Worm (Caenorhabditis elegans) whole organism, L3 larva: ENCODE measurements around the gene chil-3.

Source experiments
- ceh-28 ChIP-seq: fragments of 150-350 bp; optimal IDR thresholded peaks from 2 replicates; lab custom pipeline; 2014; ENCODE audit warnings: missing biosample characterization, missing genetic modification reagents, missing genetic modification characterization
- ceh-82 ChIP-seq: fragments of 150-350 bp; optimal IDR thresholded peaks from 2 replicates; lab custom pipeline; 2014; ENCODE audit warnings: missing biosample characterization, missing genetic modification characterization
- fos-1 ChIP-seq: fragments of 150-350 bp; optimal IDR thresholded peaks from 2 replicates; lab custom pipeline; 2014; ENCODE audit warnings: missing biosample characterization, missing genetic modification characterization
- lin-15B ChIP-seq: fragments of 150-350 bp; optimal IDR thresholded peaks from 2 replicates; lab custom pipeline; 2014; ENCODE audit warnings: missing biosample characterization, missing genetic modification characterization
- nhr-76 ChIP-seq: fragments of 150-350 bp; sonication (generic microtip); optimal IDR thresholded peaks from 5 replicates; lab custom pipeline; 2014; ENCODE audit warnings: missing biosample characterization, missing genetic modification characterization
- pqm-1 ChIP-seq: fragments of 150-350 bp; optimal IDR thresholded peaks from 2 replicates; lab custom pipeline; 2017; ENCODE audit warnings: missing biosample characterization, missing genetic modification characterization, inconsistent platforms
- unc-62 ChIP-seq: fragments of 150-350 bp; sonication (generic microtip); optimal IDR thresholded peaks from 4 replicates; lab custom pipeline; 2014; ENCODE audit warnings: missing biosample characterization, missing genetic modification reagents, missing genetic modification characterization

- TF ChIP-seq nhr-76 (tag; lab: Kevin White, UChicago): no peak
- no peak for TF ChIP-seq ceh-28 (tag; lab: Kevin White, UChicago)
- TF ChIP-seq fos-1: no peak
- TF ChIP-seq unc-62: no peak
- TF ChIP-seq ceh-82 (tag; lab: Kevin White, UChicago): no peak
- no peak for TF ChIP-seq lin-15B (tag; lab: Kevin White, UChicago)
- TF ChIP-seq pqm-1 (tag; lab: Kevin White, UChicago): no peak
These were observed 3.5 kb downstream of the chil-3 start, which contains the start of gene chil-6 for ce11 chrII:9857791-9858190.
